Worm (Caenorhabditis elegans) whole organism, L4/young adult: Measurements from ENCODE around the gene kin-26.

Experiments
- W03F9.2 ChIP-seq: fragments of 150-350 bp; optimal IDR thresholded peaks from 2 replicates; lab custom pipeline; 2014; ENCODE audit warnings: missing biosample characterization, missing genetic modification characterization
- dao-5 ChIP-seq: sonication (generic microtip); optimal IDR thresholded peaks from 2 replicates; lab custom pipeline; 2016; ENCODE audit warnings: missing genotype, missing genetic modification characterization, moderate library complexity, missing compliant biosample characterization

ce11 chrIV:7829275-7829938 lies 48.3 kb downstream of the kin-26 start, which contains the start of gene C06A6.4:
- TF ChIP-seq W03F9.2 (tag; lab: Kevin White, UChicago): peak; percentile 61
- TF ChIP-seq dao-5: no peak
